ENCODE assay signal across 3 worm cellular contexts in genomic region chrIII:4382118-4382517, ce11.
TF ChIP-seq lines count a peak whose summit lies in the region.

No protein-coding gene starts in this region.

TF ChIP-seq in whole organism, L3 larva, 47 proteins besides CTCF, POLR2A, EP300 and RAD21:
- TF ChIP-seq nfya-1 (tag; optimal IDR thresholded peaks at IDR 0.05; lab: Kevin White, UChicago; ENCODE audit: insufficient read depth) (peak; percentile 71), nhr-12 (tag; optimal IDR thresholded peaks at IDR 0.05; lab: Kevin White, UChicago) (no peak)
TF ChIP-seq in whole organism, L3 larva: peak in this region for 1.

TF ChIP-seq in whole organism, L4 larva, 104 proteins besides CTCF, POLR2A, EP300 and RAD21:
- TF ChIP-seq aha-1 (tag; lab: Kevin White, UChicago) (peak; percentile 87), nhr-42 (GFP tag; IDR thresholded peaks at IDR 0.05; lab: Robert Waterston, UW) (no peak)

TF ChIP-seq in whole organism, late embryonic, 69 proteins besides CTCF, POLR2A, EP300 and RAD21:
- TF ChIP-seq nfya-1 (tag; optimal IDR thresholded peaks at IDR 0.05; lab: Kevin White, UChicago): peak; percentile 76
- no peak for TF ChIP-seq nhr-232 (tag; optimal IDR thresholded peaks at IDR 0.05; lab: Kevin White, UChicago)
- no peak for TF ChIP-seq C38D4.7 (GFP tag; optimal IDR thresholded peaks at IDR 0.05; lab: Kevin White, UChicago)
TF ChIP-seq in whole organism, late embryonic: peak in this region for 1.
